Fruit fly (Drosophila melanogaster): ENCODE data around the gene CG33658.

Gene CG33658

DNA sequence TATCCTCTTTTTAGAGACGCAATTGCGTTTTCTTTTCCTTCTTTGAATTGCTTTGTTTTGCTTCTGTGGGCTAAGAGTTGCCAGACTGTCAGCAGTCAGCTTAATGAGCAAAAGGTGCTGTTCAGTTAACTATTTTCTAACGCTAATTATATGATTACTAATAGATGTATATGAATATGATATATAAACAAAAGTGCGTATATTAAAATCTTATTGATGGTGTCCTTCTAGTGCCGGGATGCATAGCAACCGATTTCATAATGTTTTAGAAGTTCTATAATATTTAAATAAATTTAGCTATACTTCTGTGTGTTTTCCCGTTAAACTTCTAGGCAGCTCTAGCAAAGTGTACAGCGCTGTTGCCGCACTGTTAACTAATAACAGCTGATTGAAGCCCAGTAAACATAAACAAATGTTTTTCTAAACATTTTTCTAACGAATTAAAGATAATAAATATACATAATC, 11.0 kb downstream of the CG33658 start, which contains the start of the genes Kaz and CG43273 (continued):
- TF ChIP-seq CG42726 (GFP tag; IDR thresholded peaks at IDR 0.05; ENCODE audit: partially characterized antibody) = no peak
- TF ChIP-seq CG32772 (GFP tag; IDR thresholded peaks at IDR 0.05) = no peak
- TF ChIP-seq Deaf1 (tag; optimal IDR thresholded peaks at IDR 0.05) = no peak
- no peak for TF ChIP-seq CG16815 (GFP tag; optimal IDR thresholded peaks at IDR 0.05)
- no peak for TF ChIP-seq CG10431 (GFP tag; optimal IDR thresholded peaks at IDR 0.05)
- TF ChIP-seq CG30431 (GFP tag; optimal IDR thresholded peaks at IDR 0.05) = no peak
- no peak for TF ChIP-seq E2f1 (GFP tag; IDR thresholded peaks at IDR 0.05)
- peak; percentile 58 for TF ChIP-seq Meics (GFP tag; optimal IDR thresholded peaks at IDR 0.05)
- peak; percentile 66 for TF ChIP-seq Ssrp (tag; optimal IDR thresholded peaks at IDR 0.05)
- TF ChIP-seq CG18262 (tag; optimal IDR thresholded peaks at IDR 0.05) = no peak
- TF ChIP-seq chn (GFP tag; optimal IDR thresholded peaks at IDR 0.05) = peak; percentile 17
- no peak for TF ChIP-seq ttk (GFP tag; IDR thresholded peaks at IDR 0.05)
- peak; percentile 43 for TF ChIP-seq CG15601 (tag; optimal IDR thresholded peaks at IDR 0.05)
- no peak for TF ChIP-seq gt (GFP tag; IDR thresholded peaks at IDR 0.05)
- TF ChIP-seq az2 (GFP tag; optimal IDR thresholded peaks at IDR 0.05) = peak; percentile 55
- TF ChIP-seq danr (GFP tag; IDR thresholded peaks at IDR 0.05) = no peak
- TF ChIP-seq seq (GFP tag; IDR thresholded peaks at IDR 0.05) = no peak
- TF ChIP-seq ci (GFP tag; IDR thresholded peaks at IDR 0.05) = no peak
- TF ChIP-seq bigmax (GFP tag; optimal IDR thresholded peaks at IDR 0.05) = no peak
- no peak for TF ChIP-seq CG34224 (GFP tag; IDR thresholded peaks at IDR 0.05; ENCODE audit: partially characterized antibody)
- no peak for TF ChIP-seq CG13123 (GFP tag; optimal IDR thresholded peaks at IDR 0.05)
- TF ChIP-seq stwl (tag; optimal IDR thresholded peaks at IDR 0.05) = no peak
- TF ChIP-seq sens (GFP tag) = peak; percentile 81
- TF ChIP-seq peb (GFP tag; IDR thresholded peaks at IDR 0.05) = peak; percentile 37; the same call in 1 of the 2 replicates
- TF ChIP-seq gce (GFP tag; IDR thresholded peaks at IDR 0.05) = no peak
- no peak for TF ChIP-seq CG10321 (GFP tag; IDR thresholded peaks at IDR 0.05)
- TF ChIP-seq CG8281 (tag; optimal IDR thresholded peaks at IDR 0.05) = no peak
- TF ChIP-seq zfh1 (GFP tag; IDR thresholded peaks at IDR 0.05) = peak; percentile 34; the same call in 1 of the 3 replicates
- TF ChIP-seq CG3847 (GFP tag; IDR thresholded peaks at IDR 0.05) = peak; percentile 75
- TF ChIP-seq Hey (tag; optimal IDR thresholded peaks at IDR 0.05) = no peak
- TF ChIP-seq CG8290 (GFP tag; optimal IDR thresholded peaks at IDR 0.05) = peak; percentile 12
- no peak for TF ChIP-seq CG8290 (tag; optimal IDR thresholded peaks at IDR 0.05)
- TF ChIP-seq HmgD (GFP tag; optimal IDR thresholded peaks at IDR 0.05) = no peak
- peak; percentile 38 for TF ChIP-seq CG12299 (tag; optimal IDR thresholded peaks at IDR 0.05)
- TF ChIP-seq mirr (GFP tag; optimal IDR thresholded peaks at IDR 0.05) = no peak
- TF ChIP-seq CG34376 (GFP tag; optimal IDR thresholded peaks at IDR 0.05) = peak; percentile 14
- no peak for TF ChIP-seq CG6765 (GFP tag; optimal IDR thresholded peaks at IDR 0.05)
- no peak for TF ChIP-seq CG2129 (GFP tag; IDR thresholded peaks at IDR 0.05; ENCODE audit: partially characterized antibody)
- no peak for TF ChIP-seq CG7556 (GFP tag; optimal IDR thresholded peaks at IDR 0.05)
- TF ChIP-seq ap (GFP tag; IDR thresholded peaks at IDR 0.05) = no peak
- no peak for TF ChIP-seq Bgb (GFP tag; IDR thresholded peaks at IDR 0.05; ENCODE audit: partially characterized antibody)
- TF ChIP-seq CG8924 (tag; optimal IDR thresholded peaks at IDR 0.05) = peak; percentile 74
- no peak for TF ChIP-seq CG1529 (GFP tag; optimal IDR thresholded peaks at IDR 0.05)
- TF ChIP-seq CG8089 (GFP tag; optimal IDR thresholded peaks at IDR 0.05) = no peak
- TF ChIP-seq CG16863 (GFP tag; optimal IDR thresholded peaks at IDR 0.05) = no peak
- no peak for TF ChIP-seq gcm (GFP tag; optimal IDR thresholded peaks at IDR 0.05)
- TF ChIP-seq Poxn (GFP tag; IDR thresholded peaks at IDR 0.05) = no peak
- TF ChIP-seq Ets97D (GFP tag; optimal IDR thresholded peaks at IDR 0.05) = no peak
- peak; percentile 32 for TF ChIP-seq lbe (GFP tag; optimal IDR thresholded peaks at IDR 0.05)
- no peak for TF ChIP-seq CG8359 (GFP tag; optimal IDR thresholded peaks at IDR 0.05; ENCODE audit: borderline replicate concordance)
- TF ChIP-seq Xbp1 (GFP tag; optimal IDR thresholded peaks at IDR 0.05) = peak; percentile 75
- TF ChIP-seq insv (GFP tag; optimal IDR thresholded peaks at IDR 0.05) = peak in 1 of 2 experiments; percentile 14
